Worm (Caenorhabditis elegans): ENCODE measurements around the gene coq-2.
A peak's percentile ranks its signal among the peaks of the same experiment; 100 is the strongest.

DNA sequence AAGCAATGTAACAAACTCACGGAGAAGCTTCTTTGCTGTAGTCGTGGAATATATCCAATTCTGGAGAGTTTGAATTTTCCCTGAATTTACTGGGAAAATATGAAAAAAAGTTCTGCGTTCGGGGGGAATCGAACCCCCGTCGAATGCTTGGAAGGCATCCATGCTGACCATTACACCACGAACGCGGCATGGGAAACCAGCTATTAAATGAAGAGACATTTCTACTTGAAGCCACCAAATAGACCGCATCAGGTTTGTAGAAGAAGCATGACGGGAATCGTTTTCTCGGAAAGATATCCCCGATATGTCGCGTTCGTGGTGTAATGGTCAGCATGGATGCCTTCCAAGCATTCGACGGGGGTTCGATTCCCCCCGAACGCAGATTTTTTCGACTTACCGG, 47.3 kb upstream of the coq-2 start:
- no peak for TF ChIP-seq ama-1 (optimal IDR thresholded peaks at IDR 0.05)
- TF ChIP-seq elt-3 (tag; optimal IDR thresholded peaks at IDR 0.05) = peak in 1 of 6 experiments; percentile 13
- no peak for TF ChIP-seq irx-1 (tag; optimal IDR thresholded peaks at IDR 0.05)
- TF ChIP-seq mdl-1 (tag; optimal IDR thresholded peaks at IDR 0.05) = peak in 1 of 2 experiments; percentile 22

Data from whole organism, L1 larva.